Fruit fly (Drosophila melanogaster) whole organism, embryonic: Measurements from ENCODE around the gene CG43292.
A peak's percentile ranks its signal among the peaks of the same experiment; 100 is the strongest.

Source experiments
- ATbp ChIP-seq: fragments of 200-800 bp; sonication (Bioruptor generic); optimal IDR thresholded peaks from 2 replicates; lab custom pipeline; 2017; ENCODE audit warnings: missing biosample characterization, mild to moderate bottlenecking, missing genetic modification characterization, missing genetic modification reagents
- Bgb ChIP-seq: fragments of 200-800 bp; sonication (Bioruptor generic); IDR thresholded peaks from 2 replicates; pipeline ENCODE4 v1.3.6; 2022; ENCODE audit warnings: missing biosample characterization, missing genetic modification characterization; ENCODE audit not compliant: partially characterized antibody
- BtbVII ChIP-seq: fragments of 200-800 bp; sonication (Bioruptor generic); optimal IDR thresholded peaks from 3 replicates; lab custom pipeline; 2017; ENCODE audit warnings: missing biosample characterization, mild to moderate bottlenecking, missing genetic modification characterization
- CG10209 ChIP-seq: fragments of 200-800 bp; sonication (Bioruptor generic); optimal IDR thresholded peaks from 3 replicates; lab custom pipeline; 2017; ENCODE audit warnings: missing biosample characterization, mild to moderate bottlenecking, missing genetic modification characterization, missing genetic modification reagents
- CG10267 ChIP-seq: fragments of 200-800 bp; sonication (Bioruptor generic); optimal IDR thresholded peaks from 2 replicates; lab custom pipeline; 2018; ENCODE audit warnings: missing biosample characterization, mild to moderate bottlenecking, missing genetic modification characterization, moderate library complexity
- CG10654 ChIP-seq: fragments of 200-800 bp; sonication (Bioruptor generic); optimal IDR thresholded peaks from 2 replicates; lab custom pipeline; 2016; ENCODE audit warnings: missing biosample characterization, missing genetic modification characterization
- CG11093 ChIP-seq: fragments of 200-800 bp; sonication (Bioruptor generic); IDR thresholded peaks from 3 replicates; pipeline ENCODE4 v1.3.6; 2022; ENCODE audit warnings: missing biosample characterization, missing genetic modification characterization
- CG11247 ChIP-seq: fragments of 200-800 bp; sonication (Bioruptor generic); IDR thresholded peaks from 2 replicates; pipeline ENCODE4 v1.3.6; 2022; ENCODE audit warnings: missing biosample characterization, missing genetic modification characterization
- CG12391 ChIP-seq: fragments of 200-800 bp; sonication (Bioruptor generic); optimal IDR thresholded peaks from 3 replicates; lab custom pipeline; 2018; ENCODE audit warnings: missing biosample characterization, mild to moderate bottlenecking, missing genetic modification characterization, moderate library complexity
- CG13287 ChIP-seq: fragments of 200-800 bp; sonication (Bioruptor generic); IDR thresholded peaks from 2 replicates; pipeline ENCODE4 v1.3.6; 2022; ENCODE audit warnings: missing biosample characterization, missing genetic modification characterization; ENCODE audit not compliant: partially characterized antibody
- CG2116 ChIP-seq: fragments of 200-800 bp; sonication (Bioruptor generic); optimal IDR thresholded peaks from 3 replicates; lab custom pipeline; 2018; ENCODE audit warnings: missing biosample characterization, mild to moderate bottlenecking, missing genetic modification characterization
- CG32532 ChIP-seq: fragments of 200-800 bp; sonication (Bioruptor generic); IDR thresholded peaks from 2 replicates; pipeline ENCODE4 v1.3.6; 2022; ENCODE audit warnings: missing biosample characterization, missing genetic modification characterization
- CG33557 ChIP-seq: fragments of 200-800 bp; sonication (Bioruptor generic); optimal IDR thresholded peaks from 2 replicates; lab custom pipeline; 2019; ENCODE audit warnings: missing biosample characterization, mild to moderate bottlenecking, missing genetic modification characterization, moderate library complexity
- CG43689 ChIP-seq: fragments of 200-800 bp; sonication (Bioruptor generic); IDR thresholded peaks from 2 replicates; pipeline ENCODE4 v1.3.6; 2022; ENCODE audit warnings: missing biosample characterization, missing genetic modification characterization
- CG4404 ChIP-seq: fragments of 200-800 bp; sonication (Bioruptor generic); IDR thresholded peaks from 2 replicates; pipeline ENCODE4 v1.3.6; 2022; ENCODE audit warnings: missing biosample characterization, missing genetic modification characterization
- CG4617 ChIP-seq: fragments of 200-800 bp; sonication (Bioruptor generic); optimal IDR thresholded peaks from 3 replicates; lab custom pipeline; 2016; ENCODE audit warnings: missing biosample characterization, missing genetic modification characterization, borderline replicate concordance
- CG4820 ChIP-seq: fragments of 200-800 bp; sonication (Bioruptor generic); optimal IDR thresholded peaks from 3 replicates; lab custom pipeline; 2016; ENCODE audit warnings: missing biosample characterization, missing genetic modification characterization
- CG8359 ChIP-seq: fragments of 200-800 bp; sonication (Bioruptor generic); optimal IDR thresholded peaks from 2 replicates; lab custom pipeline; 2017; ENCODE audit warnings: missing biosample characterization, mild to moderate bottlenecking, missing genetic modification characterization, borderline replicate concordance
- CG8478 ChIP-seq: fragments of >200 bp; optimal IDR thresholded peaks from 2 replicates; lab custom pipeline; 2018
- Dip3 ChIP-seq: fragments of 200-800 bp; sonication (Bioruptor generic); optimal IDR thresholded peaks from 3 replicates; lab custom pipeline; 2016; ENCODE audit warnings: missing biosample characterization, missing genetic modification characterization
- E2f1 ChIP-seq: fragments of 200-800 bp; sonication (Bioruptor generic); IDR thresholded peaks from 2 replicates; pipeline ENCODE4 v1.3.6; 2022; ENCODE audit warnings: missing biosample characterization, missing genetic modification characterization
- Gsc ChIP-seq: fragments of 200-800 bp; sonication (Bioruptor generic); IDR thresholded peaks from 2 replicates; pipeline ENCODE4 v1.3.6; 2022; ENCODE audit warnings: missing biosample characterization, missing genetic modification characterization
- Gug ChIP-seq: fragments of 200-800 bp; sonication (Bioruptor generic); IDR thresholded peaks from 4 replicates; pipeline ENCODE4 v1.3.6; 2022; ENCODE audit warnings: missing biosample characterization, missing genetic modification characterization
- Hr51 ChIP-seq, 2 experiments: fragments of 200-800 bp; sonication (Bioruptor generic); optimal IDR thresholded peaks; 2 replicates in 1 of 2; 3 replicates in 1 of 2; lab custom pipeline; 2016 to 2018; ENCODE audit warnings: missing biosample characterization in 2 of 2, missing genetic modification characterization in 2 of 2, mild to moderate bottlenecking in 1 of 2, moderate library complexity in 1 of 2
- Ptx1 ChIP-seq: fragments of 200-800 bp; sonication (Bioruptor generic); IDR thresholded peaks from 2 replicates; pipeline ENCODE4 v1.3.6; 2022; ENCODE audit warnings: missing biosample characterization, missing genetic modification characterization
- Ravus ChIP-seq: fragments of 200-800 bp; sonication (Bioruptor generic); IDR thresholded peaks from 2 replicates; pipeline ENCODE4 v1.3.6; 2022; ENCODE audit warnings: missing biosample characterization, missing genetic modification characterization
- Sin3A ChIP-seq: fragments of >200 bp; optimal IDR thresholded peaks from 2 replicates; lab custom pipeline; 2018
- ab ChIP-seq: fragments of 200-800 bp; sonication (Bioruptor generic); optimal IDR thresholded peaks from 2 replicates; lab custom pipeline; 2016; ENCODE audit warnings: missing biosample characterization, missing genetic modification characterization
- az2 ChIP-seq: fragments of 200-800 bp; sonication (Bioruptor generic); optimal IDR thresholded peaks from 3 replicates; lab custom pipeline; 2016; ENCODE audit warnings: missing biosample characterization, missing genetic modification characterization
- bbx ChIP-seq: fragments of 200-800 bp; sonication (Bioruptor generic); IDR thresholded peaks from 2 replicates; pipeline ENCODE4 v1.3.6; 2022; ENCODE audit warnings: missing biosample characterization, missing genetic modification characterization; ENCODE audit not compliant: partially characterized antibody
- cad ChIP-seq: fragments of >200 bp; optimal IDR thresholded peaks from 2 replicates; lab custom pipeline; 2017; ENCODE audit warnings: missing biosample characterization, missing genetic modification characterization
- cato ChIP-seq: fragments of 200-800 bp; sonication (Bioruptor generic); optimal IDR thresholded peaks from 2 replicates; lab custom pipeline; 2016; ENCODE audit warnings: missing biosample characterization, missing genetic modification characterization, borderline replicate concordance
- chif ChIP-seq, 2 experiments: fragments of 200-800 bp; sonication (Bioruptor generic); optimal IDR thresholded peaks; 3 replicates each; lab custom pipeline; 2016; ENCODE audit warnings: missing biosample characterization in 2 of 2, missing genetic modification characterization in 2 of 2
- danr ChIP-seq: fragments of 200-800 bp; sonication (Bioruptor generic); IDR thresholded peaks from 2 replicates; pipeline ENCODE4 v1.3.6; 2022; ENCODE audit warnings: missing biosample characterization, missing genetic modification characterization
- dm ChIP-seq: fragments of 200-800 bp; sonication (Bioruptor generic); optimal IDR thresholded peaks from 3 replicates; lab custom pipeline; 2016; ENCODE audit warnings: missing biosample characterization, missing genetic modification characterization
- dysf ChIP-seq: fragments of 200-800 bp; sonication (Bioruptor generic); IDR thresholded peaks from 3 replicates; pipeline ENCODE4 v1.3.6; 2022; ENCODE audit warnings: missing biosample characterization, missing genetic modification characterization
- gem ChIP-seq: fragments of 200-800 bp; sonication (Bioruptor generic); optimal IDR thresholded peaks from 2 replicates; lab custom pipeline; 2019; ENCODE audit warnings: missing biosample characterization, mild to moderate bottlenecking, missing genetic modification characterization, moderate library complexity
- klu ChIP-seq: fragments of 200-800 bp; sonication (Bioruptor generic); IDR thresholded peaks from 2 replicates; pipeline ENCODE4 v1.3.6; 2022; ENCODE audit warnings: missing biosample characterization, missing genetic modification characterization
- nau ChIP-seq: fragments of 200-800 bp; sonication (Bioruptor generic); optimal IDR thresholded peaks from 3 replicates; lab custom pipeline; 2017; ENCODE audit warnings: missing biosample characterization, mild to moderate bottlenecking, missing genetic modification characterization, missing genetic modification reagents
- onecut ChIP-seq: fragments of 200-800 bp; sonication (Bioruptor generic); IDR thresholded peaks from 2 replicates; pipeline ENCODE4 v1.3.6; 2022; ENCODE audit warnings: missing biosample characterization, missing genetic modification characterization
- pnt ChIP-seq: fragments of 200-800 bp; sonication (Bioruptor generic); optimal IDR thresholded peaks from 3 replicates; lab custom pipeline; 2016; ENCODE audit warnings: missing biosample characterization, missing genetic modification characterization
- sc ChIP-seq, 3 experiments: fragments of >200 bp in 2 of 3; fragments of 200-800 bp in 1 of 3; sonication (Bioruptor generic) in 1 of 3; optimal IDR thresholded peaks; 2 replicates in 2 of 3; 3 replicates in 1 of 3; lab custom pipeline; 2017; ENCODE audit warnings: mild to moderate bottlenecking in 1 of 3, missing biosample characterization in 1 of 3, missing genetic modification characterization in 1 of 3, missing genetic modification reagents in 1 of 3
- sna ChIP-seq: fragments of 200-800 bp; sonication (Bioruptor generic); IDR thresholded peaks from 2 replicates; pipeline ENCODE4 v1.3.6; 2022; ENCODE audit warnings: missing biosample characterization, missing genetic modification characterization; ENCODE audit not compliant: partially characterized antibody
- tin ChIP-seq: fragments of 200-800 bp; sonication (Bioruptor generic); optimal IDR thresholded peaks from 3 replicates; lab custom pipeline; 2016; ENCODE audit warnings: missing biosample characterization, missing genetic modification characterization
- tll ChIP-seq, 2 experiments: fragments of 200-800 bp in 1 of 2; fragments of >200 bp in 1 of 2; sonication (Bioruptor generic) in 1 of 2; optimal IDR thresholded peaks; 2 replicates each; lab custom pipeline; 2017 to 2019; ENCODE audit warnings: missing biosample characterization in 2 of 2, missing genetic modification characterization in 2 of 2, mild to moderate bottlenecking in 1 of 2, moderate library complexity in 1 of 2
- wor ChIP-seq: fragments of 200-800 bp; sonication (Bioruptor generic); IDR thresholded peaks from 2 replicates; pipeline ENCODE4 v1.3.6; 2022; ENCODE audit warnings: missing biosample characterization, missing genetic modification characterization
- zen2 ChIP-seq: fragments of 200-800 bp; sonication (Bioruptor generic); IDR thresholded peaks from 3 replicates; pipeline ENCODE4 v1.3.6; 2022; ENCODE audit warnings: missing biosample characterization, missing genetic modification characterization; ENCODE audit not compliant: partially characterized antibody

CG43292 gene

dm6 chr3L:7434715-7435653 lies 40.4 kb upstream of the CG43292 start, which contains the start of gene Rac2 (continued):
- TF ChIP-seq CG10267 (tag; lab: Kevin White, UChicago): no peak
- TF ChIP-seq CG11247 (GFP tag; lab: Robert Waterston, UW): 0 out of 2 replicates have a peak, but pooled peaks have one; percentile 4
- TF ChIP-seq CG10654 (GFP tag; lab: Kevin White, UChicago): no peak
- TF ChIP-seq nau (GFP tag; lab: Kevin White, UChicago): no peak
- peak; percentile 91 for TF ChIP-seq CG8478
- TF ChIP-seq tll (GFP tag; optimal IDR thresholded peaks at IDR 0.05; lab: Kevin White, UChicago): peak in 1 of 2 experiments; percentile 95
- no peak for TF ChIP-seq CG2116 (GFP tag; lab: Kevin White, UChicago)
- no peak for TF ChIP-seq CG12391 (tag; lab: Kevin White, UChicago)
- TF ChIP-seq Ravus (GFP tag; lab: Robert Waterston, UW): no peak
- no peak for TF ChIP-seq onecut (GFP tag; lab: Robert Waterston, UW)
- no peak for TF ChIP-seq ATbp (GFP tag; lab: Kevin White, UChicago)
- TF ChIP-seq Gsc (GFP tag; lab: Robert Waterston, UW): no peak
- peak; percentile 30; the same call in 1 of the 2 replicates for TF ChIP-seq Ptx1 (GFP tag; lab: Robert Waterston, UW)
- 0 out of 3 replicates have a peak, but pooled peaks have one; percentile 41 for TF ChIP-seq zen2 (GFP tag; lab: Robert Waterston, UW)
- TF ChIP-seq CG32532 (GFP tag; lab: Robert Waterston, UW): peak; percentile 61; the same call in 1 of the 2 replicates
- peak; percentile 9 for TF ChIP-seq ab (GFP tag; lab: Kevin White, UChicago)
- TF ChIP-seq bbx (GFP tag; lab: Robert Waterston, UW): peak; percentile 54
- no peak for TF ChIP-seq tin
- no peak for TF ChIP-seq klu (GFP tag; lab: Robert Waterston, UW)
- 0 out of 2 replicates have a peak, but pooled peaks have one; percentile 24 for TF ChIP-seq CG4404 (GFP tag; lab: Robert Waterston, UW)
- TF ChIP-seq gem: peak; percentile 2
- TF ChIP-seq Gug (GFP tag; lab: Robert Waterston, UW): no peak; the same call in 3 of the 4 replicates
- no peak for TF ChIP-seq Dip3 (GFP tag; lab: Kevin White, UChicago)
- no peak for TF ChIP-seq chif (GFP tag; optimal IDR thresholded peaks at IDR 0.05; lab: Kevin White, UChicago)
- peak; percentile 26 for TF ChIP-seq BtbVII (GFP tag; lab: Kevin White, UChicago)
- no peak for TF ChIP-seq cato (GFP tag; lab: Kevin White, UChicago)
- TF ChIP-seq CG13287: peak; percentile 56; the same call in 1 of the 2 replicates
- TF ChIP-seq az2 (GFP tag; lab: Kevin White, UChicago): no peak
- peak; percentile 40; the same call in 1 of the 3 replicates for TF ChIP-seq dysf (GFP tag; lab: Robert Waterston, UW)
- TF ChIP-seq CG10209 (GFP tag; lab: Kevin White, UChicago): no peak
- TF ChIP-seq sc (optimal IDR thresholded peaks at IDR 0.05; lab: Kevin White, UChicago): no peak
- TF ChIP-seq sc (GFP tag; optimal IDR thresholded peaks at IDR 0.05; lab: Kevin White, UChicago): no peak
- no peak for TF ChIP-seq CG4617 (GFP tag; lab: Kevin White, UChicago)
- peak; percentile 22 for TF ChIP-seq CG8359 (GFP tag; lab: Kevin White, UChicago)
- TF ChIP-seq danr (GFP tag; lab: Robert Waterston, UW): no peak
- TF ChIP-seq CG11093 (GFP tag; lab: Robert Waterston, UW): 0 out of 3 replicates have a peak, but pooled peaks have one; percentile 17
- TF ChIP-seq pnt (GFP tag; lab: Kevin White, UChicago): peak; percentile 24
- TF ChIP-seq Bgb (GFP tag; lab: Robert Waterston, UW): peak; percentile 36; the same call in 1 of the 2 replicates
- peak; percentile 27 for TF ChIP-seq CG33557
- no peak for TF ChIP-seq wor
- no peak for TF ChIP-seq E2f1 (GFP tag; lab: Robert Waterston, UW)
- TF ChIP-seq dm (GFP tag; lab: Kevin White, UChicago): peak; percentile 26
- TF ChIP-seq sna (GFP tag; lab: Robert Waterston, UW): 0 out of 2 replicates have a peak, but pooled peaks have one; percentile 46
- TF ChIP-seq CG43689 (GFP tag; lab: Robert Waterston, UW): no peak
- TF ChIP-seq CG4820 (GFP tag; lab: Kevin White, UChicago): no peak
- TF ChIP-seq Hr51 (GFP tag; optimal IDR thresholded peaks at IDR 0.05; lab: Kevin White, UChicago): no peak
- TF ChIP-seq Sin3A (lab: Kevin White, UChicago): no peak
- TF ChIP-seq cad (GFP tag; lab: Kevin White, UChicago): peak; percentile 76
